Worm (Caenorhabditis elegans): ENCODE results near the gene F01G12.18.
A peak's percentile ranks its signal among the peaks of the same experiment; 100 is the strongest.

F01G12.18 gene

ce11 chrX:16432143-16432542, 33.9 kb upstream of the F01G12.18 start, which contains the start of gene F38E9.6:
Gene F38E9.6 (plus strand): TSS chrX:16432443.
- TF ChIP-seq snpc-4 (tag; optimal IDR thresholded peaks at IDR 0.05) (no peak), sptf-1 (tag; optimal IDR thresholded peaks at IDR 0.05) (no peak), nhr-12 (tag; optimal IDR thresholded peaks at IDR 0.05) (no peak), nhr-2 (tag; optimal IDR thresholded peaks at IDR 0.05) (no peak), nhr-76 (tag; optimal IDR thresholded peaks at IDR 0.05) (no peak), flh-1 (GFP tag; optimal IDR thresholded peaks at IDR 0.05) (no peak), elt-3 (tag; optimal IDR thresholded peaks at IDR 0.05) (no peak)

DNA sequence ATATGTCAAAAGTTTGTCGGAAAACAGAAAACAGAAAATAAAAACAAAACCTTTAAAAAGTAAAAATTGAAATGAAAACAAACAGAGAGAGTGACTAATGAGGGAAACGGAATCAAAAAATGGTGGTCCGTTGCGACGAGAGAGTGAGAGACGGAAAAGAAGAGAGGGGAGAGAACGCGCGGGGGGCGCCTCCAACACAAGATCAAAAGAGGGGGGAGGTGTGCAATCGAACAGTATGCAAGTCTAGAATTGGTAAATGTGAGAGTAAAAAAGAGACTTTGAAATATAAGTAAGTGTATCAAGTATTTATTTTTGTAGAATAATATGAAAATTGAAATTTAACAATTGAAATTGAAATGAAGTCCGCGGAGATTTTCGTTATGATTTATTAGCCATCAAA, 20.1 kb upstream of the F01G12.18 start:
- no peak for TF ChIP-seq elt-1 (tag; optimal IDR thresholded peaks at IDR 0.05; ENCODE audit: borderline replicate concordance, insufficient read depth)
- TF ChIP-seq pha-4 (tag; optimal IDR thresholded peaks at IDR 0.05), result no peak
- TF ChIP-seq bed-3 (GFP tag; optimal IDR thresholded peaks at IDR 0.05), result no peak
- no peak for TF ChIP-seq unc-120 (tag; optimal IDR thresholded peaks at IDR 0.05; ENCODE audit: poor library complexity, severe bottlenecking)
- TF ChIP-seq unc-39 (tag; optimal IDR thresholded peaks at IDR 0.05), result no peak
- TF ChIP-seq ceh-83 (GFP tag; optimal IDR thresholded peaks at IDR 0.05), result no peak
- TF ChIP-seq nhr-2 (tag; optimal IDR thresholded peaks at IDR 0.05), result no peak
- no peak for TF ChIP-seq flh-1 (GFP tag; optimal IDR thresholded peaks at IDR 0.05)
- TF ChIP-seq hlh-1 (tag; optimal IDR thresholded peaks at IDR 0.05), result no peak
- TF ChIP-seq ceh-43 (GFP tag; optimal IDR thresholded peaks at IDR 0.05), result no peak
- no peak for TF ChIP-seq nhr-12 (tag; optimal IDR thresholded peaks at IDR 0.05)
- TF ChIP-seq sem-2 (GFP tag; optimal IDR thresholded peaks at IDR 0.05), result no peak
- no peak for TF ChIP-seq lin-32 (GFP tag; optimal IDR thresholded peaks at IDR 0.05)

DNA sequence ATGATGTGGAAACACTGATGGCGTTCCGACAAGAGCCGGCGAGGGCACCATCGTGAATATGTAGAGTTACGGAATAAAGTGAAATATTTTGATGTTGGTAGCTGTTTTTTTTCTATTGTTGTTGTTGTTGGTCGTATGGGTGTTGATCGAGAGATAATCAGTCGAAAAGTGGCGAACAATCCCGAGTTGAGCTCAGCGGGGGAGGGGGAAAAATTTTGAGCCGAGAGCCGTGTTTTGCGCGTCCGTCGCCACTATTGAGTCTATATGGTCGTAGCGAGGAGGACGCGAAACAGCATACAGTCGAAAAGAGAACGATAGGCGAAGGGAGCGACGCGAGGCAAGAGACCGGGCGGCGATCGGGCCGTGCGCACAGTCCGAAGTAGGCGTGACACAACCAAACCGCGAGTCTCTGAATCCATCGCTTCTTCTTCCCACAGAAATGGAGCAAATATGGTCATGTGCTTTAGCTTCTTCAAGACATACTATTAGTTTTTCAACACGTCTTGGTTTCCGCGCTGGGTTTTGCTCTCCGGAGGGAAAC, 18.6 kb upstream of the F01G12.18 start, which contains the start of gene eat-17:
Gene eat-17 (minus strand): TSS at position 51 of the 541 bp plus-strand sequence.
- TF ChIP-seq elt-1 (tag; optimal IDR thresholded peaks at IDR 0.05; ENCODE audit: borderline replicate concordance, insufficient read depth), result no peak
- no peak for TF ChIP-seq sem-2 (GFP tag; optimal IDR thresholded peaks at IDR 0.05)
- TF ChIP-seq blmp-1 (tag; optimal IDR thresholded peaks at IDR 0.05), result no peak
- TF ChIP-seq mep-1 (tag; optimal IDR thresholded peaks at IDR 0.05), result no peak
- TF ChIP-seq M03D4.4 (tag; optimal IDR thresholded peaks at IDR 0.05), result no peak

- TF ChIP-seq sem-2 (GFP tag; optimal IDR thresholded peaks at IDR 0.05) (no peak), sptf-1 (tag; optimal IDR thresholded peaks at IDR 0.05) (peak; percentile 54), ceh-39 (tag; optimal IDR thresholded peaks at IDR 0.05) (no peak), hlh-1 (tag; optimal IDR thresholded peaks at IDR 0.05) (no peak), ceh-83 (GFP tag; optimal IDR thresholded peaks at IDR 0.05) (no peak), M03D4.4 (tag; optimal IDR thresholded peaks at IDR 0.05) (peak; percentile 9), zip-8 (tag; optimal IDR thresholded peaks at IDR 0.05) (peak; percentile 25), elt-1 (tag; optimal IDR thresholded peaks at IDR 0.05; ENCODE audit: borderline replicate concordance, insufficient read depth) (peak; percentile 8), flh-1 (GFP tag; optimal IDR thresholded peaks at IDR 0.05) (no peak), nhr-28 (tag; optimal IDR thresholded peaks at IDR 0.05) (no peak), snpc-4 (tag; optimal IDR thresholded peaks at IDR 0.05) (no peak), drap-1 (GFP tag; optimal IDR thresholded peaks at IDR 0.05) (no peak), blmp-1 (tag; optimal IDR thresholded peaks at IDR 0.05) (no peak), bed-3 (GFP tag; optimal IDR thresholded peaks at IDR 0.05) (no peak), nhr-76 (tag; optimal IDR thresholded peaks at IDR 0.05) (no peak), mep-1 (tag; optimal IDR thresholded peaks at IDR 0.05) (no peak), nhr-2 (tag; optimal IDR thresholded peaks at IDR 0.05) (peak; percentile 94), mls-2 (tag; optimal IDR thresholded peaks at IDR 0.05) (no peak), nhr-237 (tag; optimal IDR thresholded peaks at IDR 0.05) (no peak), lin-13 (tag; optimal IDR thresholded peaks at IDR 0.05) (no peak), cnd-1 (tag; optimal IDR thresholded peaks at IDR 0.05) (peak; percentile 21), ham-2 (GFP tag; optimal IDR thresholded peaks at IDR 0.05) (peak; percentile 60), tbx-8 (GFP tag; optimal IDR thresholded peaks at IDR 0.05) (no peak), ces-1 (GFP tag; optimal IDR thresholded peaks at IDR 0.05) (no peak), lin-32 (GFP tag; optimal IDR thresholded peaks at IDR 0.05) (no peak), pha-4 (tag; optimal IDR thresholded peaks at IDR 0.05) (no peak), ztf-11 (tag; optimal IDR thresholded peaks at IDR 0.05) (no peak), ceh-43 (GFP tag; optimal IDR thresholded peaks at IDR 0.05) (no peak), lsy-2 (tag; optimal IDR thresholded peaks at IDR 0.05) (no peak), nhr-12 (tag; optimal IDR thresholded peaks at IDR 0.05) (no peak), elt-3 (tag; optimal IDR thresholded peaks at IDR 0.05) (no peak)
Observed at ce11 chrX:16414572-16414971, 16.3 kb upstream of the F01G12.18 start.
